Fruit fly (Drosophila melanogaster): ENCODE measurements around the gene CG14692.

dm6 chr3R:10767526-10767925 lies 36.2 kb downstream of the CG14692 start, which contains the start of gene TfIIFbeta:
- TF ChIP-seq Eip93F (GFP tag; optimal IDR thresholded peaks at IDR 0.05) (no peak), vri (GFP tag; optimal IDR thresholded peaks at IDR 0.05) (no peak), Sox14 (GFP tag; optimal IDR thresholded peaks at IDR 0.05) (no peak), CG10631 (GFP tag; optimal IDR thresholded peaks at IDR 0.05) (no peak), Hr38 (GFP tag; optimal IDR thresholded peaks at IDR 0.05) (no peak), fd59A (GFP tag; optimal IDR thresholded peaks at IDR 0.05) (no peak), CG9139 (GFP tag; optimal IDR thresholded peaks at IDR 0.05) (no peak), Lpt (GFP tag; optimal IDR thresholded peaks at IDR 0.05) (no peak), CG31627 (GFP tag; optimal IDR thresholded peaks at IDR 0.05) (no peak), Sox102F (GFP tag; optimal IDR thresholded peaks at IDR 0.05) (no peak), Blimp-1 (GFP tag; optimal IDR thresholded peaks at IDR 0.05) (no peak), eg (GFP tag; IDR thresholded peaks at IDR 0.05) (no peak)

Measured in whole organism, prepupa.